Fruit fly (Drosophila melanogaster): ENCODE measurements around the gene Dys.

- TF ChIP-seq psq (optimal IDR thresholded peaks at IDR 0.05) (no peak), Sin3A (optimal IDR thresholded peaks at IDR 0.05) (no peak), h (optimal IDR thresholded peaks at IDR 0.05) (no peak)
Observed at dm6 chr3R:19509186-19509522, 48.3 kb downstream of the Dys start.
